Worm (Caenorhabditis elegans) whole organism, late embryonic: ENCODE results near the gene cra-1.

Experiments
- C08G9.2 ChIP-seq: sonication (generic microtip); optimal IDR thresholded peaks from 2 replicates; lab custom pipeline; 2016; ENCODE audit warnings: mild to moderate bottlenecking, missing genetic modification characterization, moderate library complexity, missing compliant biosample characterization
- C38D4.7 ChIP-seq: fragments of 200-800 bp; sonication (Bioruptor generic); optimal IDR thresholded peaks from 2 replicates; lab custom pipeline; 2018; ENCODE audit warnings: mild to moderate bottlenecking, missing genetic modification characterization, moderate library complexity, missing compliant biosample characterization
- K02D7.2 ChIP-seq: sonication (generic microtip); optimal IDR thresholded peaks from 2 replicates; lab custom pipeline; 2017; ENCODE audit warnings: mild to moderate bottlenecking, missing genetic modification characterization, missing compliant biosample characterization
- K09A11.1 ChIP-seq: sonication (generic microtip); optimal IDR thresholded peaks from 2 replicates; lab custom pipeline; 2017; ENCODE audit warnings: antibody characterized with exemption, mild to moderate bottlenecking, missing genetic modification characterization, missing compliant biosample characterization; ENCODE audit not compliant: insufficient read depth
- ama-1 ChIP-seq: fragments of 150-350 bp; optimal IDR thresholded peaks from 2 replicates; lab custom pipeline; 2014
- ceh-18 ChIP-seq: sonication (generic microtip); optimal IDR thresholded peaks from 2 replicates; lab custom pipeline; 2016; ENCODE audit warnings: missing genetic modification characterization, missing compliant biosample characterization
- ceh-22 ChIP-seq: sonication (generic microtip); optimal IDR thresholded peaks from 2 replicates; lab custom pipeline; 2017; ENCODE audit warnings: missing biosample characterization, missing genetic modification characterization
- ceh-24 ChIP-seq: sonication (generic microtip); optimal IDR thresholded peaks from 2 replicates; lab custom pipeline; 2016; ENCODE audit warnings: mild to moderate bottlenecking, missing genetic modification characterization, missing compliant biosample characterization
- ceh-30 ChIP-seq: fragments of 150-350 bp; optimal IDR thresholded peaks from 2 replicates; lab custom pipeline; 2014; ENCODE audit warnings: missing biosample characterization, missing genetic modification characterization
- ceh-34 ChIP-seq: sonication (generic microtip); optimal IDR thresholded peaks from 2 replicates; lab custom pipeline; 2016; ENCODE audit warnings: mild to moderate bottlenecking, missing genetic modification characterization, missing compliant biosample characterization
- ceh-6 ChIP-seq: fragments of 200-800 bp; sonication (Bioruptor generic); optimal IDR thresholded peaks from 2 replicates; lab custom pipeline; 2018; ENCODE audit warnings: mild to moderate bottlenecking, missing genetic modification characterization, missing compliant biosample characterization
- ceh-9 ChIP-seq: sonication (generic microtip); optimal IDR thresholded peaks from 2 replicates; lab custom pipeline; 2016; ENCODE audit warnings: mild to moderate bottlenecking, missing genetic modification characterization, inconsistent platforms, missing compliant biosample characterization
- che-1 ChIP-seq: sonication (generic microtip); optimal IDR thresholded peaks from 2 replicates; lab custom pipeline; 2016; ENCODE audit warnings: mild to moderate bottlenecking, missing genetic modification characterization, missing compliant biosample characterization
- dve-1 ChIP-seq: sonication (generic microtip); optimal IDR thresholded peaks from 2 replicates; lab custom pipeline; 2017; ENCODE audit warnings: antibody characterized with exemption, mild to moderate bottlenecking, missing genetic modification characterization, missing compliant biosample characterization
- elt-2 ChIP-seq: sonication (generic microtip); optimal IDR thresholded peaks from 2 replicates; lab custom pipeline; 2016; ENCODE audit warnings: missing genetic modification reagents, missing genetic modification characterization, missing compliant biosample characterization
- ets-4 ChIP-seq: sonication (generic microtip); optimal IDR thresholded peaks from 2 replicates; lab custom pipeline; 2016; ENCODE audit warnings: missing genetic modification characterization, missing compliant biosample characterization
- fkh-10 ChIP-seq: fragments of 150-350 bp; optimal IDR thresholded peaks from 2 replicates; lab custom pipeline; 2014; ENCODE audit warnings: missing biosample characterization, missing genetic modification reagents, missing genetic modification characterization
- hlh-13 ChIP-seq: fragments of 200-800 bp; sonication (Bioruptor generic); optimal IDR thresholded peaks from 2 replicates; lab custom pipeline; 2018; ENCODE audit warnings: mild to moderate bottlenecking, missing genetic modification characterization, missing compliant biosample characterization
- hlh-15 ChIP-seq: sonication (generic microtip); optimal IDR thresholded peaks from 2 replicates; lab custom pipeline; 2016; ENCODE audit warnings: missing genetic modification characterization, missing compliant biosample characterization
- hlh-8 ChIP-seq: sonication (generic microtip); optimal IDR thresholded peaks from 2 replicates; lab custom pipeline; 2016; ENCODE audit warnings: missing genotype, missing genetic modification characterization, missing compliant biosample characterization
- lim-6 ChIP-seq: sonication (generic microtip); optimal IDR thresholded peaks from 2 replicates; lab custom pipeline; 2016; ENCODE audit warnings: missing genetic modification characterization, missing compliant biosample characterization
- mec-3 ChIP-seq: sonication (generic microtip); optimal IDR thresholded peaks from 2 replicates; lab custom pipeline; 2016; ENCODE audit warnings: borderline replicate concordance, missing genetic modification characterization, missing compliant biosample characterization
- nfya-1 ChIP-seq: sonication (generic microtip); optimal IDR thresholded peaks from 2 replicates; lab custom pipeline; 2017; ENCODE audit warnings: missing genetic modification characterization, mild to moderate bottlenecking, missing compliant biosample characterization, antibody characterized with exemption, moderate library complexity
- odd-2 ChIP-seq: sonication (generic microtip); optimal IDR thresholded peaks from 2 replicates; lab custom pipeline; 2017; ENCODE audit warnings: antibody characterized with exemption, mild to moderate bottlenecking, missing genetic modification characterization, missing compliant biosample characterization
- pha-2 ChIP-seq: sonication (generic microtip); optimal IDR thresholded peaks from 2 replicates; lab custom pipeline; 2017; ENCODE audit warnings: mild to moderate bottlenecking, missing genetic modification characterization, missing compliant biosample characterization
- pqm-1 ChIP-seq: sonication (generic microtip); optimal IDR thresholded peaks from 2 replicates; lab custom pipeline; 2016; ENCODE audit warnings: missing genetic modification characterization, missing compliant biosample characterization
- ref-2 ChIP-seq: sonication (generic microtip); optimal IDR thresholded peaks from 2 replicates; lab custom pipeline; 2016; ENCODE audit warnings: missing genetic modification characterization, missing compliant biosample characterization
- rnt-1 ChIP-seq: sonication (generic microtip); optimal IDR thresholded peaks from 2 replicates; lab custom pipeline; 2016; ENCODE audit warnings: missing genetic modification characterization, missing compliant biosample characterization
- sdc-2 ChIP-seq: sonication (generic microtip); optimal IDR thresholded peaks from 2 replicates; lab custom pipeline; 2016; ENCODE audit warnings: missing genotype, missing genetic modification characterization, missing compliant biosample characterization
- sox-2 ChIP-seq: fragments of 200-800 bp; sonication (Bioruptor generic); IDR thresholded peaks from 2 replicates; pipeline ENCODE4 v1.3.6; 2022; ENCODE audit warnings: missing genetic modification reagents, missing genetic modification characterization, missing compliant biosample characterization
- ttx-3 ChIP-seq: sonication (generic microtip); optimal IDR thresholded peaks from 2 replicates; lab custom pipeline; 2016; ENCODE audit warnings: missing genetic modification reagents, missing genetic modification characterization, missing compliant biosample characterization
- unc-3 ChIP-seq, 2 experiments: fragments of 200-800 bp in 1 of 2; sonication (Bioruptor generic) in 1 of 2; sonication (generic microtip) in 1 of 2; conservative IDR thresholded peaks in 1 of 2; optimal IDR thresholded peaks in 1 of 2; 2 replicates each; pipeline versions ENCODE4 v1.3.6 to Lab custom; 2016 to 2022; ENCODE audit warnings: missing compliant biosample characterization in 2 of 2, missing genetic modification characterization in 2 of 2, missing genetic modification reagents in 1 of 2
- unc-55 ChIP-seq: sonication (generic microtip); optimal IDR thresholded peaks from 2 replicates; lab custom pipeline; 2017; ENCODE audit warnings: missing biosample characterization, missing genetic modification reagents, missing genetic modification characterization
- ztf-16 ChIP-seq: sonication (generic microtip); optimal IDR thresholded peaks from 2 replicates; lab custom pipeline; 2017; ENCODE audit warnings: missing genetic modification characterization, missing compliant biosample characterization

The cra-1 gene

DNA sequence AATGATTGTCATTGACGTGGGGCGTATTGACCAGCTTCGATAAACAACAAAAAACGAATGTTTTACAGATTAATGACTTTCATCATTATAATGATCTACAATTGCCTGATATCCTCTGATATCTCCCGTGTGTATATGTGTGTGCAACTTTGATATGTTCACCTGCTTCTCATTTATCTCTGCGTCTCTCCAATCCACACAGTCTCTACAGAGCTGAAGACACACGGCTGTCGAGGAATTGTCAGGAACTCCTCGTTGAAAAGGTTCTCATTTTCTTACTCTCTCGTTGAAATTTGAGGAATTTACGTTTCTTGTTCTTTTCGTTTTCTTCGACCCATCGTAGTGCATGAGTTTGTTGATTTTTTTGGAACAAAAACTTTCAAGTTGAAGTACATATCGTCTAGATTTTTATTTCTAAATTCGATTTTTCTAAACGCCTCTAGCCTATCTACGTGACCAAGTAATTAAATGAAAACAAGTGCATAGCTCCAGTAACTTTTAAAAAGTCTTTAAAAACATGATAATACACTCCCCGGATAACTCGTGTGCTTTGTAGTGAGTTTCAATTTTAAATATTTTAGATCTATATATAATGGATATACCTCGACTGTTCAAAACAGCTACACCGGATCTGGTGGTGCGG is 48.8 kb downstream of the cra-1 start, which contains the start of gene ten-1:
Gene ten-1 (plus strand): TSS at position 593 of the 643 bp plus-strand sequence.
- TF ChIP-seq unc-55 (GFP tag; lab: Kevin White, UChicago) (peak; percentile 69), lim-6 (tag; lab: Kevin White, UChicago) (no peak)
- TF ChIP-seq, all 69 proteins: peak for 1

DNA sequence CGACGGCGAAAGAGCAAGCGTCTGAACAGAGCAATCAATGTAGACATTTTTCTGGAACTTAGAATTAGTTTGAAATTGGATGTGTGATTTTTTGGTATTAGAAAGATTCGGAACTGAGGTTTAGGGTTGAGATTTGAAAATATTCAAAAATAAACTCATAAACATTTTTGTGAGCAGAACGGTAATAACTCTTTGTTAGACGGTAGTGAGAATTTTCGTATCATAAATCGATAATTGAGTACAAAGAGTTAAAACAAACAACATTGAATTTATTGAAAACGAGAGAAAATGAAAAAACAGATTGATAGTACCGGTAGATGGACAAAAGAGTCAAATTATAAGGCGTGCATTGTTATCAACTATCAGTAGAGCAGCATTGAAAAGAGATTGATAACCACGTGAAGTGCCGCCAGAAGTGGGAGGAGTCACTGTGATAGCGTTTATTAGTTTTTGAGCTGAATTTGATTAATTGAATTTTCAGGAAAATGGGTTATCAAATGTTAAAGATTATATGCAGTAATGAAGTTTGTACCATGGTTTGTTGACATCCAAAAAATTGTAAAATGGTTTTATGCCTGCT is 49.8 kb downstream of the cra-1 start, which contains the start of gene F28F5.6:
Gene F28F5.6 (minus strand): TSS at position 51 of the 580 bp plus-strand sequence.
- TF ChIP-seq ets-4 (no peak), elt-2 (tag; lab: Kevin White, UChicago) (peak; percentile 68)
- TF ChIP-seq, all 69 proteins: peak for 1

DNA sequence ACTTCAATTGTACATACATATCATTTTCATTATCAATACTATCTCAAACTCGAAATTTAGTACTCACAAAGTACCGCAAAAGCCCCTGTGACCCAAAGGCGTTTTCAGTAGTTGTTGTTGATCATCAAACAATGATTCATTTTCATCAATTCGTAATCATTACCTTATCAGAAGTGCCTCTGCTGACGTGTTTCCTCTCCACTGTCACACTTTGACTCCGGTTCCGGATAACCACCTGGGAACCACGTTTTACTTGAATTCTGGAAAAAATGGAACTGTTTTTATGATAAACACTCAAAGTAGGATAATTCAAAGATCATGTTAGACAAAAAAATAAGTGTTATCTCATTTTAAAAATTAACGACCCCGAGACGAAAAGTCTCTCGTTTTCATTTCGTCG is 51.2 kb downstream of the cra-1 start:
- no peak for TF ChIP-seq ceh-22
- TF ChIP-seq hlh-15 (tag; lab: Kevin White, UChicago) = no peak
- no peak for TF ChIP-seq unc-3 (GFP tag; conservative IDR thresholded peaks at IDR 0.05; lab: Robert Waterston, UW)
- no peak for TF ChIP-seq unc-3 (tag; optimal IDR thresholded peaks at IDR 0.05; lab: Kevin White, UChicago)
- TF ChIP-seq lim-6 (tag; lab: Kevin White, UChicago) = no peak
- no peak for TF ChIP-seq ceh-6
- no peak for TF ChIP-seq ztf-16
- no peak for TF ChIP-seq ama-1 (lab: Kevin White, UChicago)
- TF ChIP-seq nfya-1 = no peak
- TF ChIP-seq hlh-13 (GFP tag; lab: Kevin White, UChicago) = no peak
- no peak for TF ChIP-seq che-1 (tag; lab: Kevin White, UChicago)
- no peak for TF ChIP-seq hlh-8 (tag; lab: Kevin White, UChicago)
- TF ChIP-seq dve-1 (tag; lab: Kevin White, UChicago) = no peak
- TF ChIP-seq K02D7.2 (tag; lab: Kevin White, UChicago) = no peak
- no peak for TF ChIP-seq ceh-24 (tag; lab: Kevin White, UChicago)
- TF ChIP-seq C08G9.2 (tag; lab: Kevin White, UChicago) = no peak
- no peak for TF ChIP-seq mec-3 (tag; lab: Kevin White, UChicago)
- no peak for TF ChIP-seq ceh-18
- no peak for TF ChIP-seq ceh-9 (tag; lab: Kevin White, UChicago)

DNA sequence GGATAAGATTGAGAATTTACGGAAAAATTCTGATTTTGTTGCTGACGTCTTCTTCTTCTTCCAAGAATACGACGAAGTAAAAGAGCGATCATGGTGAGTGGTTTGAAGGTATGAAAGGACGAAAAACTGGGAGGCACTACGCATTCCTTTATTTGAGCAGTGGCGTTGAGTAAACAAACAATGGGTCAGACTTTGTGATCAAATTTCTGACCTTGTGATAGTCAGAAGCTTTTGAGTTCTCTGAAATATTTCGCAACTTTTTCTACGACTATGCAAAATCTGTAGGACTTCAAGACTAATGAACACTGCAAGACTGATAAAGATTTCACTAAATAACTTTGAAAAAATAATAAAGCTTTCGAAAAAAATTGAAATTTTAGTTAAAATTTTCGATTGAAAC is 52.3 kb downstream of the cra-1 start, which contains the start of gene F28F5.4:
Gene F28F5.4 (minus strand): TSS at position 104 of the 400 bp plus-strand sequence.
- no peak for TF ChIP-seq sox-2
- no peak for TF ChIP-seq sdc-2 (tag; lab: Kevin White, UChicago)
- no peak for TF ChIP-seq lim-6 (tag; lab: Kevin White, UChicago)
- no peak for TF ChIP-seq fkh-10 (GFP tag; lab: Kevin White, UChicago)
- TF ChIP-seq ref-2 (tag; lab: Kevin White, UChicago) = no peak
- TF ChIP-seq ztf-16 = no peak
- no peak for TF ChIP-seq ceh-30 (tag; lab: Kevin White, UChicago)
- no peak for TF ChIP-seq ceh-9 (tag; lab: Kevin White, UChicago)
- no peak for TF ChIP-seq ceh-34
- no peak for TF ChIP-seq pha-2 (tag; lab: Kevin White, UChicago)
- TF ChIP-seq pqm-1 (tag; lab: Kevin White, UChicago) = no peak
- TF ChIP-seq rnt-1 (tag; lab: Kevin White, UChicago) = no peak
- no peak for TF ChIP-seq K09A11.1
- no peak for TF ChIP-seq ceh-18
- no peak for TF ChIP-seq C38D4.7 (GFP tag; lab: Kevin White, UChicago)
- no peak for TF ChIP-seq nfya-1
- TF ChIP-seq unc-55 (GFP tag; lab: Kevin White, UChicago) = no peak
- TF ChIP-seq odd-2 (tag; lab: Kevin White, UChicago) = no peak
- TF ChIP-seq ttx-3 (tag; lab: Kevin White, UChicago) = no peak
- TF ChIP-seq hlh-15 (tag; lab: Kevin White, UChicago) = no peak
